Worm (Caenorhabditis elegans) whole organism, late embryonic: ENCODE results near the gene B0496.2.

Experiments used
- C08G9.2 ChIP-seq: sonication (generic microtip); optimal IDR thresholded peaks from 2 replicates; lab custom pipeline; 2016; ENCODE audit warnings: mild to moderate bottlenecking, missing genetic modification characterization, moderate library complexity, missing compliant biosample characterization
- ama-1 ChIP-seq: fragments of 150-350 bp; optimal IDR thresholded peaks from 2 replicates; lab custom pipeline; 2014
- fax-1 ChIP-seq: sonication (generic microtip); optimal IDR thresholded peaks from 2 replicates; lab custom pipeline; 2016; ENCODE audit warnings: missing genotype, missing genetic modification characterization, missing compliant biosample characterization
- npax-4 ChIP-seq: sonication (generic microtip); optimal IDR thresholded peaks from 2 replicates; lab custom pipeline; 2016; ENCODE audit warnings: missing genetic modification characterization, missing compliant biosample characterization
- pha-4 ChIP-seq: fragments of 150-350 bp; optimal IDR thresholded peaks from 2 replicates; lab custom pipeline; 2018; ENCODE audit warnings: missing biosample characterization, missing genetic modification reagents, missing genetic modification characterization

ce11 chrIV:7460225-7460624 is 12.6 kb downstream of the B0496.2 start, which contains the start of gene F13B6.2:
- TF ChIP-seq C08G9.2 (tag; lab: Kevin White, UChicago) (no peak), pha-4 (tag; lab: Kevin White, UChicago) (no peak), fax-1 (tag; lab: Kevin White, UChicago) (no peak), ama-1 (lab: Kevin White, UChicago) (no peak), npax-4 (tag; lab: Kevin White, UChicago) (no peak)
